Worm (Caenorhabditis elegans): ENCODE measurements around the gene larp-1.

larp-1 gene

ce11 chrIII:5023642-5024041 is 6.2 kb upstream of the larp-1 start:
- TF ChIP-seq snpc-1.3 (tag; optimal IDR thresholded peaks at IDR 0.05; ENCODE audit: insufficient read depth) (no peak), somi-1 (GFP tag; optimal IDR thresholded peaks at IDR 0.05) (no peak), attf-6 (GFP tag; IDR thresholded peaks at IDR 0.05) (no peak), fkh-3 (tag; optimal IDR thresholded peaks at IDR 0.05) (no peak), snpc-3.4 (tag; optimal IDR thresholded peaks at IDR 0.05) (no peak), unc-130 (GFP tag; optimal IDR thresholded peaks at IDR 0.05) (no peak), ceh-58 (GFP tag; IDR thresholded peaks at IDR 0.05) (no peak), madf-10 (tag; optimal IDR thresholded peaks at IDR 0.05) (no peak), nhr-120 (GFP tag; IDR thresholded peaks at IDR 0.05) (no peak), ama-1 (optimal IDR thresholded peaks at IDR 0.05) (peak; percentile 43), ama-1 (GFP tag; optimal IDR thresholded peaks at IDR 0.05) (no peak), nfyb-1 (GFP tag; IDR thresholded peaks at IDR 0.05) (0 out of 2 replicates have a peak, but pooled peaks have one; percentile 12), mes-4 (tag; optimal IDR thresholded peaks at IDR 0.05) (no peak), lin-35 (GFP tag; optimal IDR thresholded peaks at IDR 0.05) (peak in 1 of 3 experiments; percentile 4), aptf-3 (GFP tag; IDR thresholded peaks at IDR 0.05) (no peak), ceh-79 (tag; optimal IDR thresholded peaks at IDR 0.05) (no peak), B0261.1 (tag; optimal IDR thresholded peaks at IDR 0.05) (no peak), athp-1 (tag; optimal IDR thresholded peaks at IDR 0.05) (no peak)

ce11 chrIII:5022964-5023363 is 5.5 kb upstream of the larp-1 start, which contains the start of gene R144.13:
Gene R144.13 (plus strand): TSS chrIII:5023264.
- TF ChIP-seq lsl-1 (GFP tag; optimal IDR thresholded peaks at IDR 0.05) (no peak), dpl-1 (GFP tag; optimal IDR thresholded peaks at IDR 0.05) (no peak)

ce11 chrIII:5021689-5022088 is 4.2 kb upstream of the larp-1 start, which contains the start of gene R144.3:
Gene R144.3 (plus strand): TSS chrIII:5021989.
- TF ChIP-seq cebp-1 (GFP tag; IDR thresholded peaks at IDR 0.05) = no peak
- no peak for TF ChIP-seq cebp-1 (tag; optimal IDR thresholded peaks at IDR 0.05)
- no peak for TF ChIP-seq gei-17 (GFP tag; optimal IDR thresholded peaks at IDR 0.05)
- TF ChIP-seq mel-28 (tag; optimal IDR thresholded peaks at IDR 0.05; ENCODE audit: borderline replicate concordance) = no peak
- TF ChIP-seq ceh-27 (GFP tag; optimal IDR thresholded peaks at IDR 0.05) = no peak
- TF ChIP-seq ztf-18 (tag; optimal IDR thresholded peaks at IDR 0.05) = no peak
- no peak for TF ChIP-seq T26A5.8 (tag; optimal IDR thresholded peaks at IDR 0.05)

ce11 chrIII:5020924-5021323 is 3.5 kb upstream of the larp-1 start, which contains the start of gene mdt-11:
Gene mdt-11 (plus strand): TSS chrIII:5021224.
- TF ChIP-seq T26A5.8 (tag; optimal IDR thresholded peaks at IDR 0.05) = no peak
- TF ChIP-seq snpc-3.4 (tag; optimal IDR thresholded peaks at IDR 0.05) = no peak
- no peak for TF ChIP-seq Y67H2A.10 (GFP tag; conservative IDR thresholded peaks at IDR 0.05)
- TF ChIP-seq unc-130 (GFP tag; optimal IDR thresholded peaks at IDR 0.05) = no peak
- TF ChIP-seq hlh-12 (tag; optimal IDR thresholded peaks at IDR 0.05) = no peak
- TF ChIP-seq lin-40 (tag; optimal IDR thresholded peaks at IDR 0.05) = no peak
- no peak for TF ChIP-seq nfyb-1 (GFP tag; IDR thresholded peaks at IDR 0.05)
- TF ChIP-seq ztf-3 (GFP tag; optimal IDR thresholded peaks at IDR 0.05) = no peak

ce11 chrIII:5018116-5018689 is 753 bp upstream of the larp-1 start, which contains the start of gene wip-1:
Gene wip-1 (plus strand): TSS chrIII:5018639.
- no peak for TF ChIP-seq lag-1 (GFP tag; IDR thresholded peaks at IDR 0.05)
- peak; percentile 98 for TF ChIP-seq lin-54 (GFP tag; optimal IDR thresholded peaks at IDR 0.05)
- peak; percentile 79 for TF ChIP-seq efl-1 (GFP tag; optimal IDR thresholded peaks at IDR 0.05)
- TF ChIP-seq hlh-12 (tag; optimal IDR thresholded peaks at IDR 0.05) = no peak
- TF ChIP-seq ceh-79 (tag; optimal IDR thresholded peaks at IDR 0.05) = peak; percentile 70
- TF ChIP-seq chd-7 (tag; optimal IDR thresholded peaks at IDR 0.05) = peak; percentile 89
- TF ChIP-seq snpc-1.1 (tag; optimal IDR thresholded peaks at IDR 0.05; ENCODE audit: insufficient read depth) = peak; percentile 81
- TF ChIP-seq Y95B8A.8 (GFP tag; IDR thresholded peaks at IDR 0.05) = peak; percentile 98
- TF ChIP-seq dpff-1 (tag; optimal IDR thresholded peaks at IDR 0.05) = no peak
- TF ChIP-seq somi-1 (GFP tag; optimal IDR thresholded peaks at IDR 0.05) = peak; percentile 94
- peak; percentile 88 for TF ChIP-seq Y53F4B.3 (GFP tag; IDR thresholded peaks at IDR 0.05)
- TF ChIP-seq rec-8 (tag; optimal IDR thresholded peaks at IDR 0.05) = peak; percentile 31 to 60
- peak; percentile 72 for TF ChIP-seq nhr-27 (tag; optimal IDR thresholded peaks at IDR 0.05)
- peak; percentile 98 for TF ChIP-seq F23B12.7 (tag; optimal IDR thresholded peaks at IDR 0.05; ENCODE audit: insufficient read depth)
- peak; percentile 83 for TF ChIP-seq attf-6 (GFP tag; IDR thresholded peaks at IDR 0.05)
